Worm (Caenorhabditis elegans) whole organism, early embryonic: ENCODE measurements around the gene C03C10.2.

Source experiments
- B0310.2 ChIP-seq: sonication (generic microtip); optimal IDR thresholded peaks from 2 replicates; lab custom pipeline; 2016; ENCODE audit warnings: mild to moderate bottlenecking, missing genetic modification characterization, missing compliant biosample characterization
- ceh-36 ChIP-seq: sonication (generic microtip); optimal IDR thresholded peaks from 2 replicates; lab custom pipeline; 2016; ENCODE audit warnings: missing genetic modification characterization, inconsistent platforms, missing compliant biosample characterization

DNA sequence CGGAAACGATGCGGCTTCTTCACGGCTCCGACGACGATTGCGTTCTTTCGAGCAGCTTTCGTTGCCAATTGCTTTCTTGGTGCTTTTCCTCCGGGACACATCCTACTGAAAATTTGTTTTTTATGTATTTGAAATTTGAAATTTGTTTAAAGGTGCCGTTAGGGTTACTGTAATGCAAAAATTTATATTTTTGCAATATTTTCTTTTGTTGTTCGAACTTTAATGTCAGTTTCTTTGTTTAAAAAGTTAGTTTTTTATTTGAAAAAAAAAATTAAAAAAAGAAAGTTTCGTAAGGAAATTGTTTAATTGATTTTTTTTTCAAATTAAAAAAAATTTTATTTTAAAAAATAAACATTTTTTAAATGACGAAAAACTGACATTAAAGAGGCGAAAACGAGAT, 32.2 kb upstream of the C03C10.2 start, which contains the start of gene his-69:
- no peak for TF ChIP-seq B0310.2 (tag; lab: Kevin White, UChicago)
- TF ChIP-seq ceh-36 = no peak
